Worm (Caenorhabditis elegans): ENCODE results near the gene spp-9.
A peak's percentile ranks its signal among the peaks of the same experiment; 100 is the strongest.

spp-9 gene

DNA sequence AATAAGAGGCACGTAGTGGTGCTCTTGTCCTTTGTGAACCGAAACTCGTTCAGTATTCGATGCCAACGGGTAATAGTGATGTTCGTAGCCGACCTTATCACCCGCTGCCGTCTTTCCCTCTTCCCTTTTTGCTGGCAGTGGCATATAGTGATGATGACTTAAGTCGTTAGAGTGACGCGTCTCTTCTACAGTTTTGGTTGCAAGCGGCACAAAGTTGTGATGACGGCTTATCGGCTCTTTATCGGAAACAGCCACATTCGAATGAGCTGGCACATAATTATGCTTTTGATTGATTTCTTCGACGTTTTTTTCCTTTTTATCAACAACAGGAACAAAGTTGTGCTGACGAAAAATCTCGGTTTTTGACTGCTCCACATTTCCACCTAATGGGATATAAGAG lies 27.8 kb downstream of the spp-9 start (continued):
- TF ChIP-seq daf-8 (GFP tag; IDR thresholded peaks at IDR 0.05) (no peak), nhr-102 (tag; optimal IDR thresholded peaks at IDR 0.05) (peak; percentile 74), hlh-11 (tag; optimal IDR thresholded peaks at IDR 0.05) (peak; percentile 92), php-3 (GFP tag; IDR thresholded peaks at IDR 0.05) (peak; percentile 91), mdt-29 (GFP tag; IDR thresholded peaks at IDR 0.05) (no peak), madf-9 (GFP tag; conservative IDR thresholded peaks at IDR 0.05) (0 out of 2 replicates have a peak, but pooled peaks have one; percentile 15), nhr-10 (tag; optimal IDR thresholded peaks at IDR 0.05) (peak; percentile 69), pqm-1 (tag; optimal IDR thresholded peaks at IDR 0.05) (peak; percentile 94), lin-1 (GFP tag; IDR thresholded peaks at IDR 0.05) (peak; percentile 68; the same call in 1 of the 2 replicates), lin-39 (tag; optimal IDR thresholded peaks at IDR 0.05) (no peak)

DNA sequence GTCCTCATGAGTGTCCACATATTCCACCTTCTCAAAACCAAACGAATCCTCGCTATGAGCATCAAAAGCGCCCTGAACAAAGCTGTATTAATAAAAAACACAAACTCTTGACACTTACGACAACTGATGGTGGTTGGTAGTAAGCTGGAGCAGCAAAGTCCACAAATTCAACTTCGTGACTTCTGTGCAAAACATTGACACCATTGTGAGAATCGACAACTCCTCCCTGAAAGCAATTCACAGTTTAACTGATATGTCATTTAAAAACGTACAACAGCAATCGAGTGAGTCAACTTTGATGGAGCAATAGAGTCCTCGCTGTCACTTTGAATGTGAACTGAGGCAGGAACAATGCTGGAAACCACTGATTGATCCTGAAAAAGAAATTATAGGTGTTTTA lies 29.8 kb downstream of the spp-9 start:
- TF ChIP-seq nhr-28 (tag; optimal IDR thresholded peaks at IDR 0.05): no peak
- TF ChIP-seq vab-7 (GFP tag; IDR thresholded peaks at IDR 0.05): no peak
- peak in 1 of 2 experiments; percentile 90 for TF ChIP-seq unc-62 (GFP tag; optimal IDR thresholded peaks at IDR 0.05 in 1 of 2)
- no peak for TF ChIP-seq unc-62 (tag; optimal IDR thresholded peaks at IDR 0.05)

DNA sequence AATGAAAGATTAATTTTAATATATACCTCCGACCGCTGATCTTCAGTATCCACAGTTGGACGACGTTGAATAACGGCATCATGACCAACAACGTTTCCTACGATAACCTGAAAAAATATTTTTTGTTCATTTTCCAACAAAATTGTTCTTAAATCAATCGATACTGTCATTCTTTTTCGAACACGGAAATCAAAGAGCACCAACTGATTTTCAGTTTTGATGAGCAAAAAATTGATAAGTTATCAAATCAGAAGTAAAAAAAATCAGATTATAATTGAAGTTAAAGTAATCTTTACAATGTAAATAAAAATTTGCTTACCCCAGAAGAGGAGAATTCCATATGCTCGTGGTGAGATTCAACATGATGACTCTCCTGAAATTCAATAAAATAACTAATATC lies 30.8 kb downstream of the spp-9 start:
- peak; percentile 42 for TF ChIP-seq pqm-1 (tag; optimal IDR thresholded peaks at IDR 0.05)
- peak; percentile 21 for TF ChIP-seq hlh-11 (tag; optimal IDR thresholded peaks at IDR 0.05)
- no peak for TF ChIP-seq nhr-25 (tag; optimal IDR thresholded peaks at IDR 0.05; ENCODE audit: borderline replicate concordance, insufficient read depth)
- TF ChIP-seq tag-97 (GFP tag; IDR thresholded peaks at IDR 0.05): no peak
- TF ChIP-seq madf-5 (GFP tag; IDR thresholded peaks at IDR 0.05): no peak
- no peak for TF ChIP-seq daf-16 (GFP tag; optimal IDR thresholded peaks at IDR 0.05)
- TF ChIP-seq daf-16 (tag; optimal IDR thresholded peaks at IDR 0.05): peak; percentile 40
- TF ChIP-seq lin-29 (GFP tag; IDR thresholded peaks at IDR 0.05): no peak
- no peak for TF ChIP-seq nhr-11 (tag; optimal IDR thresholded peaks at IDR 0.05)
- TF ChIP-seq spr-1 (tag; optimal IDR thresholded peaks at IDR 0.05): no peak
- TF ChIP-seq T20F7.1 (GFP tag; optimal IDR thresholded peaks at IDR 0.05): no peak
- no peak for TF ChIP-seq ztf-11 (tag; optimal IDR thresholded peaks at IDR 0.05)
- TF ChIP-seq nhr-102 (tag; optimal IDR thresholded peaks at IDR 0.05): no peak
- TF ChIP-seq F37D6.2 (tag; optimal IDR thresholded peaks at IDR 0.05): no peak
- no peak for TF ChIP-seq ceh-82 (tag; optimal IDR thresholded peaks at IDR 0.05)
- no peak for TF ChIP-seq R02D3.7 (tag; optimal IDR thresholded peaks at IDR 0.05)
- peak; percentile 15 for TF ChIP-seq dve-1 (tag; optimal IDR thresholded peaks at IDR 0.05; ENCODE audit: insufficient read depth)
- TF ChIP-seq nhr-6 (tag; optimal IDR thresholded peaks at IDR 0.05): no peak
- no peak for TF ChIP-seq zag-1 (tag; optimal IDR thresholded peaks at IDR 0.05)
- TF ChIP-seq ctbp-1 (GFP tag; IDR thresholded peaks at IDR 0.05): no peak
- peak; percentile 62 for TF ChIP-seq nhr-28 (tag; optimal IDR thresholded peaks at IDR 0.05)
- TF ChIP-seq skn-1 (tag; optimal IDR thresholded peaks at IDR 0.05): no peak
- no peak for TF ChIP-seq arid-1 (GFP tag; conservative IDR thresholded peaks at IDR 0.05)
- TF ChIP-seq ceh-20 (GFP tag; IDR thresholded peaks at IDR 0.05): no peak
- TF ChIP-seq ztf-7 (tag; optimal IDR thresholded peaks at IDR 0.05): no peak
- TF ChIP-seq mxl-2 (GFP tag; conservative IDR thresholded peaks at IDR 0.05): no peak
- TF ChIP-seq nhr-77 (tag; optimal IDR thresholded peaks at IDR 0.05): peak; percentile 45
- no peak for TF ChIP-seq aly-2 (tag; optimal IDR thresholded peaks at IDR 0.05)
- TF ChIP-seq Y75B8A.6 (GFP tag; IDR thresholded peaks at IDR 0.05): no peak

All from whole organism, L4 larva.